Fruit fly (Drosophila melanogaster) whole organism, embryonic: Measurements from ENCODE around the gene Hsp83.

Experiments used
- Ada2b ChIP-seq: fragments of 200-800 bp; sonication (Bioruptor generic); IDR thresholded peaks from 2 replicates; pipeline ENCODE4 v1.3.6; 2022; ENCODE audit warnings: missing biosample characterization, missing genetic modification characterization
- CG10543 ChIP-seq: fragments of 200-800 bp; sonication (Bioruptor generic); optimal IDR thresholded peaks from 3 replicates; lab custom pipeline; 2017; ENCODE audit warnings: missing biosample characterization, mild to moderate bottlenecking, missing genetic modification characterization, moderate library complexity
- CG12104 ChIP-seq: fragments of 200-800 bp; sonication (Bioruptor generic); optimal IDR thresholded peaks from 3 replicates; lab custom pipeline; 2016; ENCODE audit warnings: missing biosample characterization, missing genetic modification characterization
- CG13624 ChIP-seq: fragments of 200-800 bp; sonication (Bioruptor generic); optimal IDR thresholded peaks from 2 replicates; lab custom pipeline; 2016; ENCODE audit warnings: missing biosample characterization, missing genetic modification characterization
- CG14441 ChIP-seq: fragments of 200-800 bp; sonication (Bioruptor generic); IDR thresholded peaks from 2 replicates; pipeline ENCODE4 v1.3.6; 2022; ENCODE audit warnings: missing biosample characterization, missing genetic modification characterization
- CG16779 ChIP-seq: fragments of 200-800 bp; sonication (Bioruptor generic); IDR thresholded peaks from 2 replicates; pipeline ENCODE4 v1.3.6; 2022; ENCODE audit warnings: missing biosample characterization, missing genetic modification characterization
- CG2129 ChIP-seq: fragments of 200-800 bp; sonication (Bioruptor generic); IDR thresholded peaks from 2 replicates; pipeline ENCODE4 v1.3.6; 2022; ENCODE audit warnings: missing biosample characterization, missing genetic modification characterization; ENCODE audit not compliant: partially characterized antibody
- CG2712 ChIP-seq: fragments of 200-800 bp; optimal IDR thresholded peaks from 3 replicates; lab custom pipeline; 2019; ENCODE audit warnings: missing biosample characterization, mild to moderate bottlenecking, missing genetic modification characterization, moderate library complexity
- CG30431 ChIP-seq: fragments of 200-800 bp; sonication (Bioruptor generic); optimal IDR thresholded peaks from 2 replicates; lab custom pipeline; 2017; ENCODE audit warnings: missing biosample characterization, missing genetic modification characterization
- CG31365 ChIP-seq: fragments of 200-800 bp; sonication (Bioruptor generic); optimal IDR thresholded peaks from 2 replicates; lab custom pipeline; 2018; ENCODE audit warnings: missing biosample characterization, mild to moderate bottlenecking, missing genetic modification characterization
- CG32767 ChIP-seq: fragments of 200-800 bp; sonication (Bioruptor generic); IDR thresholded peaks from 2 replicates; pipeline ENCODE4 v1.3.6; 2022; ENCODE audit warnings: missing biosample characterization, missing genetic modification characterization
- CG32772 ChIP-seq: fragments of 200-800 bp; sonication (Bioruptor generic); IDR thresholded peaks from 2 replicates; pipeline ENCODE4 v1.3.6; 2022; ENCODE audit warnings: missing biosample characterization, missing genetic modification characterization
- CG6765 ChIP-seq: fragments of 200-800 bp; sonication (Bioruptor generic); optimal IDR thresholded peaks from 3 replicates; lab custom pipeline; 2017; ENCODE audit warnings: missing biosample characterization, mild to moderate bottlenecking, missing genetic modification characterization
- CG8290 ChIP-seq, 3 experiments: fragments of 200-800 bp; sonication (Bioruptor generic); optimal IDR thresholded peaks; 2 replicates each; lab custom pipeline; 2016 to 2019; ENCODE audit warnings: missing biosample characterization in 3 of 3, missing genetic modification characterization in 3 of 3, mild to moderate bottlenecking in 2 of 3, moderate library complexity in 1 of 3
- CG8359 ChIP-seq: fragments of 200-800 bp; sonication (Bioruptor generic); optimal IDR thresholded peaks from 2 replicates; lab custom pipeline; 2017; ENCODE audit warnings: missing biosample characterization, mild to moderate bottlenecking, missing genetic modification characterization, borderline replicate concordance
- CG8388 ChIP-seq: fragments of 200-800 bp; sonication (Bioruptor generic); optimal IDR thresholded peaks from 2 replicates; lab custom pipeline; 2019; ENCODE audit warnings: missing biosample characterization, mild to moderate bottlenecking, missing genetic modification characterization, moderate library complexity
- CHES-1-like ChIP-seq: fragments of 200-800 bp; sonication (Bioruptor generic); optimal IDR thresholded peaks from 2 replicates; lab custom pipeline; 2016; ENCODE audit warnings: missing biosample characterization, missing genetic modification characterization
- D19B ChIP-seq: fragments of 200-800 bp; sonication (Bioruptor generic); optimal IDR thresholded peaks from 2 replicates; lab custom pipeline; 2017; ENCODE audit warnings: missing biosample characterization, mild to moderate bottlenecking, missing genetic modification characterization
- Dref ChIP-seq: fragments of 200-800 bp; sonication (Bioruptor generic); IDR thresholded peaks from 2 replicates; pipeline ENCODE4 v1.3.6; 2022; ENCODE audit warnings: missing biosample characterization, missing genetic modification characterization
- Elba2 ChIP-seq: fragments of 200-800 bp; sonication (Bioruptor generic); optimal IDR thresholded peaks from 3 replicates; lab custom pipeline; 2016; ENCODE audit warnings: missing biosample characterization, missing genetic modification characterization
- H15 ChIP-seq: fragments of 200-800 bp; sonication (Bioruptor generic); IDR thresholded peaks from 3 replicates; pipeline ENCODE4 v1.3.6; 2022; ENCODE audit warnings: missing biosample characterization, missing genetic modification characterization
- Max ChIP-seq: fragments of 200-800 bp; sonication (Bioruptor generic); optimal IDR thresholded peaks from 2 replicates; lab custom pipeline; 2016; ENCODE audit warnings: missing biosample characterization, mild to moderate bottlenecking, missing genetic modification characterization
- Meics ChIP-seq: fragments of 200-800 bp; sonication (Bioruptor generic); optimal IDR thresholded peaks from 2 replicates; lab custom pipeline; 2017; ENCODE audit warnings: missing biosample characterization, mild to moderate bottlenecking, missing genetic modification characterization
- Nf-YC ChIP-seq: fragments of 200-800 bp; optimal IDR thresholded peaks from 3 replicates; lab custom pipeline; 2019; ENCODE audit warnings: missing biosample characterization, mild to moderate bottlenecking, missing genetic modification characterization, moderate library complexity
- Opbp ChIP-seq: fragments of 200-800 bp; sonication (Bioruptor generic); IDR thresholded peaks from 3 replicates; pipeline ENCODE4 v1.3.6; 2022; ENCODE audit warnings: missing biosample characterization, missing genetic modification characterization; ENCODE audit not compliant: partially characterized antibody
- Pdp1 ChIP-seq, 2 experiments: fragments of 200-800 bp; sonication (Bioruptor generic); optimal IDR thresholded peaks; 3 replicates each; lab custom pipeline; 2016; ENCODE audit warnings: missing biosample characterization in 2 of 2, missing genetic modification characterization in 2 of 2, mild to moderate bottlenecking in 1 of 2, moderate library complexity in 1 of 2
- Poxn ChIP-seq: fragments of 200-800 bp; sonication (Bioruptor generic); IDR thresholded peaks from 2 replicates; pipeline ENCODE4 v1.3.6; 2022; ENCODE audit warnings: missing biosample characterization, missing genetic modification characterization
- YL-1 ChIP-seq: fragments of 200-800 bp; sonication (Bioruptor generic); optimal IDR thresholded peaks from 3 replicates; lab custom pipeline; 2017; ENCODE audit warnings: missing biosample characterization, mild to moderate bottlenecking, missing genetic modification characterization
- ato ChIP-seq: fragments of 200-800 bp; sonication (Bioruptor generic); IDR thresholded peaks from 2 replicates; pipeline ENCODE4 v1.3.6; 2022; ENCODE audit warnings: missing biosample characterization, missing genetic modification characterization; ENCODE audit not compliant: partially characterized antibody
- bbx ChIP-seq: fragments of 200-800 bp; sonication (Bioruptor generic); IDR thresholded peaks from 2 replicates; pipeline ENCODE4 v1.3.6; 2022; ENCODE audit warnings: missing biosample characterization, missing genetic modification characterization; ENCODE audit not compliant: partially characterized antibody
- cad ChIP-seq: fragments of >200 bp; optimal IDR thresholded peaks from 2 replicates; lab custom pipeline; 2017; ENCODE audit warnings: missing biosample characterization, missing genetic modification characterization
- croc ChIP-seq: fragments of 200-800 bp; sonication (Bioruptor generic); conservative IDR thresholded peaks from 3 replicates; pipeline ENCODE4 v1.3.6; 2022; ENCODE audit warnings: missing biosample characterization, missing genetic modification characterization
- crol ChIP-seq: fragments of 200-800 bp; sonication (Bioruptor generic); IDR thresholded peaks from 2 replicates; pipeline ENCODE4 v1.3.6; 2022; ENCODE audit warnings: missing biosample characterization, missing genetic modification characterization
- da ChIP-seq: fragments of 200-800 bp; sonication (Bioruptor generic); optimal IDR thresholded peaks from 2 replicates; lab custom pipeline; 2016; ENCODE audit warnings: missing biosample characterization, missing genetic modification characterization
- hbn ChIP-seq: fragments of 200-800 bp; sonication (Bioruptor generic); IDR thresholded peaks from 2 replicates; pipeline ENCODE4 v1.3.6; 2022; ENCODE audit warnings: missing biosample characterization, missing genetic modification characterization; ENCODE audit not compliant: partially characterized antibody
- inv ChIP-seq: fragments of 200-800 bp; sonication (Bioruptor generic); IDR thresholded peaks from 2 replicates; pipeline ENCODE4 v1.3.6; 2022; ENCODE audit warnings: missing biosample characterization, missing genetic modification characterization; ENCODE audit not compliant: partially characterized antibody
- lilli ChIP-seq: fragments of 200-800 bp; sonication (Bioruptor generic); optimal IDR thresholded peaks from 3 replicates; lab custom pipeline; 2016; ENCODE audit warnings: missing biosample characterization, missing genetic modification characterization
- lov ChIP-seq, 2 experiments: fragments of 200-800 bp in 1 of 2; fragments of >200 bp in 1 of 2; sonication (Bioruptor generic) in 1 of 2; IDR thresholded peaks in 1 of 2; optimal IDR thresholded peaks in 1 of 2; 2 replicates in 1 of 2; 3 replicates in 1 of 2; pipeline versions ENCODE4 v1.3.6 to Lab custom; 2017 to 2022; ENCODE audit warnings: missing biosample characterization in 1 of 2, missing genetic modification characterization in 1 of 2
- onecut ChIP-seq: fragments of 200-800 bp; sonication (Bioruptor generic); IDR thresholded peaks from 2 replicates; pipeline ENCODE4 v1.3.6; 2022; ENCODE audit warnings: missing biosample characterization, missing genetic modification characterization
- peb ChIP-seq: fragments of 200-800 bp; sonication (Bioruptor generic); IDR thresholded peaks from 2 replicates; pipeline ENCODE4 v1.3.6; 2022; ENCODE audit warnings: missing biosample characterization, missing genetic modification characterization
- ranshi ChIP-seq: fragments of 200-800 bp; sonication (Bioruptor generic); IDR thresholded peaks from 2 replicates; pipeline ENCODE4 v1.3.6; 2022; ENCODE audit warnings: missing biosample characterization, missing genetic modification characterization
- ro ChIP-seq: fragments of 200-800 bp; sonication (Bioruptor generic); IDR thresholded peaks from 2 replicates; pipeline ENCODE4 v1.3.6; 2022; ENCODE audit warnings: missing biosample characterization, missing genetic modification characterization
- run ChIP-seq: fragments of 200-800 bp; sonication (Bioruptor generic); optimal IDR thresholded peaks from 3 replicates; lab custom pipeline; 2018; ENCODE audit warnings: missing biosample characterization, mild to moderate bottlenecking, missing genetic modification characterization
- sens-2 ChIP-seq: fragments of 200-800 bp; sonication (Bioruptor generic); IDR thresholded peaks from 2 replicates; pipeline ENCODE4 v1.3.6; 2022; ENCODE audit warnings: missing biosample characterization, missing genetic modification characterization
- shn ChIP-seq: fragments of 200-800 bp; sonication (Bioruptor generic); optimal IDR thresholded peaks from 3 replicates; lab custom pipeline; 2016; ENCODE audit warnings: missing biosample characterization, missing genetic modification characterization
- slou ChIP-seq: fragments of 200-800 bp; sonication (Bioruptor generic); optimal IDR thresholded peaks from 3 replicates; lab custom pipeline; 2016; ENCODE audit warnings: missing biosample characterization, missing genetic modification characterization
- sqz ChIP-seq: fragments of 200-800 bp; sonication (Bioruptor generic); optimal IDR thresholded peaks from 3 replicates; lab custom pipeline; 2018; ENCODE audit warnings: missing biosample characterization, mild to moderate bottlenecking, missing genetic modification characterization
- sr ChIP-seq: fragments of 200-800 bp; sonication (Bioruptor generic); IDR thresholded peaks from 3 replicates; pipeline ENCODE4 v1.3.6; 2022; ENCODE audit warnings: missing biosample characterization, missing genetic modification characterization
- vvl ChIP-seq: fragments of 200-800 bp; sonication (Bioruptor generic); IDR thresholded peaks from 2 replicates; pipeline ENCODE4 v1.3.6; 2022; ENCODE audit warnings: missing biosample characterization, missing genetic modification characterization
- z ChIP-seq: fragments of 200-800 bp; sonication (Bioruptor generic); IDR thresholded peaks from 3 replicates; pipeline ENCODE4 v1.3.6; 2022; ENCODE audit warnings: missing biosample characterization, missing genetic modification characterization

Gene Hsp83

dm6 chr3L:3164951-3165350, 27.8 kb upstream of the Hsp83 start, which contains the start of gene CG32280 (continued):
- TF ChIP-seq Elba2 (GFP tag; lab: Kevin White, UChicago) (no peak), sqz (no peak), CG2129 (GFP tag; lab: Robert Waterston, UW) (peak; percentile 76), CG8359 (no peak), Meics (no peak), CHES-1-like (GFP tag; lab: Kevin White, UChicago) (no peak), Ada2b (GFP tag; lab: Robert Waterston, UW) (no peak), da (no peak), Pdp1 (GFP tag; optimal IDR thresholded peaks at IDR 0.05; lab: Kevin White, UChicago) (peak in 1 of 2 experiments; percentile 49), vvl (GFP tag; lab: Robert Waterston, UW) (peak; percentile 50), sens-2 (GFP tag; lab: Robert Waterston, UW) (no peak), CG12104 (GFP tag; lab: Kevin White, UChicago) (no peak), cad (GFP tag; lab: Kevin White, UChicago) (no peak), peb (GFP tag; lab: Robert Waterston, UW) (no peak), YL-1 (GFP tag; lab: Kevin White, UChicago) (peak; percentile 24), CG31365 (no peak), Dref (peak; percentile 96), bbx (GFP tag; lab: Robert Waterston, UW) (peak; percentile 91), CG8290 (GFP tag; optimal IDR thresholded peaks at IDR 0.05; lab: Kevin White, UChicago) (peak; percentile 19), CG8290 (tag; optimal IDR thresholded peaks at IDR 0.05; lab: Kevin White, UChicago) (no peak), Nf-YC (tag; lab: Kevin White, UChicago) (peak; percentile 20), lov (optimal IDR thresholded peaks at IDR 0.05; lab: Kevin White, UChicago) (no peak), lov (GFP tag; IDR thresholded peaks at IDR 0.05; lab: Robert Waterston, UW) (no peak), Max (GFP tag; lab: Kevin White, UChicago) (peak; percentile 33), shn (GFP tag; lab: Kevin White, UChicago) (peak; percentile 56), CG16779 (GFP tag; lab: Robert Waterston, UW) (no peak), CG32772 (GFP tag; lab: Robert Waterston, UW) (no peak), CG10543 (peak; percentile 10), Poxn (GFP tag; lab: Robert Waterston, UW) (no peak), run (no peak), H15 (GFP tag; lab: Robert Waterston, UW) (no peak), CG32767 (GFP tag; lab: Robert Waterston, UW) (no peak), ato (GFP tag; lab: Robert Waterston, UW) (peak; percentile 85), lilli (GFP tag; lab: Kevin White, UChicago) (peak; percentile 48), ro (no peak), sr (GFP tag; lab: Robert Waterston, UW) (no peak), slou (no peak), inv (GFP tag; lab: Robert Waterston, UW) (peak; percentile 77), onecut (GFP tag; lab: Robert Waterston, UW) (no peak; the same call in 1 of the 2 replicates), crol (no peak), croc (GFP tag; lab: Robert Waterston, UW) (no peak), z (GFP tag; lab: Robert Waterston, UW) (no peak), hbn (GFP tag; lab: Robert Waterston, UW) (peak; percentile 91), CG14441 (GFP tag; lab: Robert Waterston, UW) (peak; percentile 46; the same call in 1 of the 2 replicates), D19B (GFP tag; lab: Kevin White, UChicago) (peak; percentile 22), CG30431 (GFP tag; lab: Kevin White, UChicago) (no peak), Opbp (GFP tag; lab: Robert Waterston, UW) (peak; percentile 87; the same call in 2 of the 3 replicates), CG8388 (no peak), CG13624 (GFP tag; lab: Kevin White, UChicago) (peak; percentile 24), CG2712 (peak; percentile 49), CG6765 (GFP tag; lab: Kevin White, UChicago) (peak; percentile 20), ranshi (GFP tag; lab: Robert Waterston, UW) (no peak)
